Worm (Caenorhabditis elegans) whole organism, L2 larva: ENCODE measurements around the gene dohh-1.

Experiments used
- C34F6.9 ChIP-seq: fragments of 150-350 bp; optimal IDR thresholded peaks from 2 replicates; lab custom pipeline; 2014; ENCODE audit warnings: missing biosample characterization, missing genetic modification characterization
- ama-1 ChIP-seq: fragments of 150-350 bp; optimal IDR thresholded peaks from 2 replicates; lab custom pipeline; 2018; ENCODE audit warnings: inconsistent platforms
- elt-1 ChIP-seq: fragments of 150-350 bp; optimal IDR thresholded peaks from 2 replicates; lab custom pipeline; 2014; ENCODE audit warnings: missing biosample characterization, missing genetic modification characterization
- nhr-237 ChIP-seq: fragments of 150-350 bp; optimal IDR thresholded peaks from 2 replicates; lab custom pipeline; 2014; ENCODE audit warnings: missing biosample characterization, missing genetic modification characterization
- unc-39 ChIP-seq: fragments of 150-350 bp; optimal IDR thresholded peaks from 2 replicates; lab custom pipeline; 2014; ENCODE audit warnings: missing biosample characterization, missing genetic modification characterization

DNA sequence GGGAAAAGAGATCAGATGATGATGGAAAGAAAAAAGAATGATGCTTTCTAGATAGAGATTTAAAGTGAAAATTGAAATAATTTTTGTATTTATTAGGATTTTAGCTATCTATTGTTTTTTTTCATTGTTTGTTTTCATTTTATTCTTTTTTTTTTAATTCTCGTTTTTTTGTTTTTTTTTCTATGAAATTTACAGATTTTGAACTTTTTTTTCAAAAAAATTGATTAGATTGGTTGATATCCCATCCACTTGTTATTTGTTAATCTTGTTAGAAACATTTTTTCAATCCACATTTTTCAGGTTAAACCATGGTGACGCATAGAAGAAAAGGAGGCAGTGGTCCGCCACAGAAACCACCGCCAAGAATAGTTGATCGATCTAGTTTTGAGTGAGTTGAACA, 4.3 kb downstream of the dohh-1 start, which contains the start of gene algn-9:
- TF ChIP-seq C34F6.9 (tag; lab: Kevin White, UChicago) (no peak), unc-39 (no peak), ama-1 (lab: Kevin White, UChicago) (no peak), elt-1 (tag; lab: Kevin White, UChicago) (no peak), nhr-237 (tag; lab: Kevin White, UChicago) (no peak)
